Worm (Caenorhabditis elegans) whole organism, L4/young adult: Measurements from ENCODE around the gene sft-1.

Source experiments
- W03F9.2 ChIP-seq: fragments of 150-350 bp; optimal IDR thresholded peaks from 2 replicates; lab custom pipeline; 2014; ENCODE audit warnings: missing biosample characterization, missing genetic modification characterization
- dao-5 ChIP-seq: sonication (generic microtip); optimal IDR thresholded peaks from 2 replicates; lab custom pipeline; 2016; ENCODE audit warnings: missing genotype, missing genetic modification characterization, moderate library complexity, missing compliant biosample characterization
- him-1 ChIP-seq: sonication (generic microtip); optimal IDR thresholded peaks from 2 replicates; lab custom pipeline; 2016; ENCODE audit warnings: missing genotype, missing genetic modification reagents, missing genetic modification characterization, missing compliant biosample characterization

DNA sequence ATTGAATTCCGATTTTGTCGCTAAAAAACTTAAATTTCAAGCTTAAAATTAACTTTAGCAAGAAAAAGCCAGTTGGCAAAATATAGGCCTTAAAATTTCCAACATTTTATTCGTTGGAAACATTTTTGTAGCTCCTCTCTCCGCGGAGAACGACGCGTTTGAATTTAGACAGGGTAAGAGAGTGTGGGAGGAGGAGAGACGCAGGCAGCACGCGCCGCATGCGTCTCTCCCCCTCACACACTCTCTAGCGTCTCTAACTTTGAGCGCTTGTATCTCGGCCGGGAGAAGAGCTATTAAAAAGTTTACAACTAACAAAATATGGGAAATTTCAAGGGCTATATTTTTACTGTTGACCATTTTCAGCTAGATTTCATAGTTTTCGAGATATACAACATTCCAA lies 25.2 kb upstream of the sft-1 start:
- TF ChIP-seq dao-5 (tag; lab: Kevin White, UChicago) (no peak), him-1 (no peak), W03F9.2 (no peak)
